Fruit fly (Drosophila melanogaster) S2 (cell line): Measurements from ENCODE around the gene nuf.

ENCODE experiments used
- CG8478 ChIP-seq: fragments of >200 bp; optimal IDR thresholded peaks from 2 replicates; lab custom pipeline; 2018
- CTCF ChIP-seq, 2 experiments: fragments of >200 bp; optimal IDR thresholded peaks; 2 replicates each; lab custom pipeline; 2018

- no peak for TF ChIP-seq CG8478 (lab: Kevin White, UChicago)
- peak; percentile 36 to 61 for TF ChIP-seq CTCF (optimal IDR thresholded peaks at IDR 0.05; lab: Kevin White, UChicago)
These were observed 579 bp upstream of the nuf start for dm6 chr3L:14189957-14190624.
